Worm (Caenorhabditis elegans) whole organism, mixed stage, embryonic: ENCODE results near the gene fbxb-3.

Experiments
- M03D4.4 ChIP-seq: sonication (generic microtip); optimal IDR thresholded peaks from 2 replicates; lab custom pipeline; 2017; ENCODE audit warnings: mild to moderate bottlenecking, missing genetic modification characterization, missing compliant biosample characterization
- bed-3 ChIP-seq: fragments of 200-800 bp; sonication (Bioruptor generic); optimal IDR thresholded peaks from 3 replicates; lab custom pipeline; 2018; ENCODE audit warnings: mild to moderate bottlenecking, missing genetic modification characterization, moderate library complexity, missing compliant biosample characterization
- blmp-1 ChIP-seq: fragments of 150-350 bp; optimal IDR thresholded peaks from 2 replicates; lab custom pipeline; 2014; ENCODE audit warnings: missing biosample characterization, missing genetic modification characterization
- ceh-39 ChIP-seq: fragments of 150-350 bp; optimal IDR thresholded peaks from 2 replicates; lab custom pipeline; 2014; ENCODE audit warnings: missing biosample characterization, missing genetic modification characterization
- ceh-43 ChIP-seq: fragments of 200-800 bp; sonication (Bioruptor generic); optimal IDR thresholded peaks from 2 replicates; lab custom pipeline; 2018; ENCODE audit warnings: mild to moderate bottlenecking, missing genetic modification characterization, moderate library complexity, missing compliant biosample characterization
- ceh-83 ChIP-seq: fragments of 200-800 bp; sonication (Bioruptor generic); optimal IDR thresholded peaks from 2 replicates; lab custom pipeline; 2018; ENCODE audit warnings: mild to moderate bottlenecking, missing genetic modification characterization, missing compliant biosample characterization
- ces-1 ChIP-seq: fragments of 150-350 bp; optimal IDR thresholded peaks from 2 replicates; lab custom pipeline; 2014; ENCODE audit warnings: missing biosample characterization, missing genetic modification reagents, missing genetic modification characterization
- cnd-1 ChIP-seq: fragments of 200-800 bp; sonication (Bioruptor generic); optimal IDR thresholded peaks from 2 replicates; lab custom pipeline; 2018; ENCODE audit warnings: mild to moderate bottlenecking, missing genetic modification characterization, missing compliant biosample characterization
- drap-1 ChIP-seq: fragments of 200-800 bp; sonication (Bioruptor generic); optimal IDR thresholded peaks from 3 replicates; lab custom pipeline; 2018; ENCODE audit warnings: mild to moderate bottlenecking, missing genetic modification characterization, missing compliant biosample characterization
- elt-1 ChIP-seq: sonication (generic microtip); optimal IDR thresholded peaks from 2 replicates; lab custom pipeline; 2017; ENCODE audit warnings: missing genetic modification characterization, mild to moderate bottlenecking, missing compliant biosample characterization, antibody characterized with exemption, moderate library complexity, borderline replicate concordance; ENCODE audit not compliant: insufficient read depth
- elt-3 ChIP-seq: fragments of 150-350 bp; optimal IDR thresholded peaks from 2 replicates; lab custom pipeline; 2014; ENCODE audit warnings: missing biosample characterization, missing genetic modification characterization
- flh-1 ChIP-seq: fragments of 200-800 bp; sonication (Bioruptor generic); optimal IDR thresholded peaks from 2 replicates; lab custom pipeline; 2018; ENCODE audit warnings: mild to moderate bottlenecking, missing genetic modification characterization, moderate library complexity, missing compliant biosample characterization
- ham-2 ChIP-seq: fragments of 200-800 bp; sonication (Bioruptor generic); optimal IDR thresholded peaks from 2 replicates; lab custom pipeline; 2018; ENCODE audit warnings: mild to moderate bottlenecking, missing genetic modification characterization, missing compliant biosample characterization
- hlh-1 ChIP-seq: fragments of 150-350 bp; optimal IDR thresholded peaks from 2 replicates; lab custom pipeline; 2014; ENCODE audit warnings: missing biosample characterization, missing genetic modification reagents, missing genetic modification characterization
- lin-13 ChIP-seq: fragments of 150-350 bp; optimal IDR thresholded peaks from 2 replicates; lab custom pipeline; 2014; ENCODE audit warnings: missing biosample characterization, missing genetic modification characterization
- lin-32 ChIP-seq: fragments of 200-800 bp; sonication (Bioruptor generic); optimal IDR thresholded peaks from 2 replicates; lab custom pipeline; 2018; ENCODE audit warnings: mild to moderate bottlenecking, missing genetic modification characterization, missing compliant biosample characterization
- lsy-2 ChIP-seq: fragments of 150-350 bp; optimal IDR thresholded peaks from 2 replicates; lab custom pipeline; 2014; ENCODE audit warnings: missing biosample characterization, missing genetic modification characterization
- mab-5 ChIP-seq: fragments of 150-350 bp; optimal IDR thresholded peaks from 2 replicates; lab custom pipeline; 2014; ENCODE audit warnings: missing biosample characterization, missing genetic modification characterization
- mep-1 ChIP-seq: fragments of 150-350 bp; optimal IDR thresholded peaks from 2 replicates; lab custom pipeline; 2017; ENCODE audit warnings: missing biosample characterization, missing genetic modification reagents, missing genetic modification characterization, inconsistent platforms
- mls-2 ChIP-seq: sonication (generic microtip); optimal IDR thresholded peaks from 2 replicates; lab custom pipeline; 2016; ENCODE audit warnings: mild to moderate bottlenecking, missing genetic modification characterization, moderate library complexity, missing compliant biosample characterization
- nhr-12 ChIP-seq: fragments of 150-350 bp; optimal IDR thresholded peaks from 2 replicates; lab custom pipeline; 2014; ENCODE audit warnings: missing biosample characterization, missing genetic modification characterization
- nhr-2 ChIP-seq: fragments of 150-350 bp; optimal IDR thresholded peaks from 2 replicates; lab custom pipeline; 2014; ENCODE audit warnings: missing biosample characterization, missing genetic modification characterization
- nhr-237 ChIP-seq: fragments of 150-350 bp; optimal IDR thresholded peaks from 2 replicates; lab custom pipeline; 2014; ENCODE audit warnings: missing biosample characterization, missing genetic modification characterization
- nhr-28 ChIP-seq: fragments of 150-350 bp; optimal IDR thresholded peaks from 2 replicates; lab custom pipeline; 2014; ENCODE audit warnings: missing biosample characterization, missing genetic modification characterization
- nhr-76 ChIP-seq: sonication (generic microtip); optimal IDR thresholded peaks from 2 replicates; lab custom pipeline; 2017; ENCODE audit warnings: missing biosample characterization, missing genetic modification characterization
- pha-4 ChIP-seq: fragments of 150-350 bp; optimal IDR thresholded peaks from 2 replicates; lab custom pipeline; 2018; ENCODE audit warnings: missing biosample characterization, missing genetic modification reagents, missing genetic modification characterization
- sem-2 ChIP-seq: fragments of 200-800 bp; sonication (Bioruptor generic); optimal IDR thresholded peaks from 2 replicates; lab custom pipeline; 2018; ENCODE audit warnings: mild to moderate bottlenecking, missing genetic modification characterization, missing compliant biosample characterization
- snpc-4 ChIP-seq: fragments of 150-350 bp; optimal IDR thresholded peaks from 2 replicates; lab custom pipeline; 2014; ENCODE audit warnings: missing biosample characterization, missing genetic modification characterization
- sptf-1 ChIP-seq: sonication (generic microtip); optimal IDR thresholded peaks from 2 replicates; lab custom pipeline; 2017; ENCODE audit warnings: mild to moderate bottlenecking, missing genetic modification characterization, moderate library complexity, missing compliant biosample characterization
- tbx-8 ChIP-seq: fragments of 200-800 bp; sonication (Bioruptor generic); optimal IDR thresholded peaks from 2 replicates; lab custom pipeline; 2018; ENCODE audit warnings: mild to moderate bottlenecking, missing genetic modification characterization, moderate library complexity, missing compliant biosample characterization
- unc-120 ChIP-seq: sonication (generic microtip); optimal IDR thresholded peaks from 2 replicates; lab custom pipeline; 2017; ENCODE audit warnings: missing genetic modification characterization, missing compliant biosample characterization; ENCODE audit not compliant: poor library complexity, severe bottlenecking
- unc-39 ChIP-seq: fragments of 150-350 bp; optimal IDR thresholded peaks from 2 replicates; lab custom pipeline; 2014; ENCODE audit warnings: missing biosample characterization, missing genetic modification characterization
- unc-62 ChIP-seq: fragments of 150-350 bp; optimal IDR thresholded peaks from 2 replicates; lab custom pipeline; 2014; ENCODE audit warnings: missing biosample characterization, missing genetic modification reagents, missing genetic modification characterization
- zip-8 ChIP-seq: fragments of 150-350 bp; optimal IDR thresholded peaks from 2 replicates; lab custom pipeline; 2014; ENCODE audit warnings: missing biosample characterization, missing genetic modification characterization
- ztf-11 ChIP-seq: fragments of 150-350 bp; optimal IDR thresholded peaks from 2 replicates; lab custom pipeline; 2014; ENCODE audit warnings: missing biosample characterization, missing genetic modification characterization

The fbxb-3 gene

ce11 chrIV:11859995-11860605, 21.3 kb downstream of the fbxb-3 start, which contains the start of gene mob-1:
Gene mob-1 (plus strand): TSS chrIV:11860555.
- TF ChIP-seq unc-62 (no peak), elt-1 (tag; lab: Kevin White, UChicago) (peak; percentile 20)

- TF ChIP-seq ztf-11 (tag; lab: Kevin White, UChicago) (no peak), nhr-237 (tag; lab: Kevin White, UChicago) (no peak), lin-32 (GFP tag; lab: Kevin White, UChicago) (no peak), ham-2 (GFP tag; lab: Kevin White, UChicago) (no peak), unc-62 (no peak), unc-120 (tag; lab: Kevin White, UChicago) (no peak), unc-39 (tag; lab: Kevin White, UChicago) (no peak), nhr-2 (tag; lab: Kevin White, UChicago) (no peak), mab-5 (tag; lab: Kevin White, UChicago) (no peak), lin-13 (tag; lab: Kevin White, UChicago) (no peak), blmp-1 (tag; lab: Kevin White, UChicago) (no peak), tbx-8 (GFP tag; lab: Kevin White, UChicago) (no peak), snpc-4 (tag; lab: Kevin White, UChicago) (no peak), nhr-28 (no peak), ceh-43 (no peak), mep-1 (tag; lab: Kevin White, UChicago) (no peak), ceh-83 (GFP tag; lab: Kevin White, UChicago) (no peak), nhr-12 (tag; lab: Kevin White, UChicago) (no peak), M03D4.4 (tag; lab: Kevin White, UChicago) (no peak), elt-1 (tag; lab: Kevin White, UChicago) (no peak)
These were observed 24.7 kb downstream of the fbxb-3 start for ce11 chrIV:11863428-11863827.

- TF ChIP-seq lin-32 (GFP tag; lab: Kevin White, UChicago) (no peak), M03D4.4 (tag; lab: Kevin White, UChicago) (no peak), tbx-8 (GFP tag; lab: Kevin White, UChicago) (no peak), bed-3 (GFP tag; lab: Kevin White, UChicago) (no peak), unc-120 (tag; lab: Kevin White, UChicago) (no peak), nhr-237 (tag; lab: Kevin White, UChicago) (no peak), unc-39 (tag; lab: Kevin White, UChicago) (no peak), ceh-83 (GFP tag; lab: Kevin White, UChicago) (no peak), ham-2 (GFP tag; lab: Kevin White, UChicago) (no peak), sptf-1 (tag; lab: Kevin White, UChicago) (no peak), mep-1 (tag; lab: Kevin White, UChicago) (no peak), nhr-12 (tag; lab: Kevin White, UChicago) (no peak), lin-13 (tag; lab: Kevin White, UChicago) (no peak), drap-1 (GFP tag; lab: Kevin White, UChicago) (no peak), elt-1 (tag; lab: Kevin White, UChicago) (no peak), nhr-76 (tag; lab: Kevin White, UChicago) (no peak), mls-2 (tag; lab: Kevin White, UChicago) (no peak), cnd-1 (tag; lab: Kevin White, UChicago) (no peak), elt-3 (tag; lab: Kevin White, UChicago) (no peak)
These were observed 25.5 kb downstream of the fbxb-3 start, which contains the start of gene trpa-1 for ce11 chrIV:11864226-11864625. Gene trpa-1 (plus strand): TSS chrIV:11864526.

ce11 chrIV:11867652-11868232, 29.0 kb downstream of the fbxb-3 start:
- TF ChIP-seq pha-4 (no peak), cnd-1 (tag; lab: Kevin White, UChicago) (peak; percentile 92), ceh-39 (tag; lab: Kevin White, UChicago) (no peak), ceh-83 (GFP tag; lab: Kevin White, UChicago) (no peak), mls-2 (tag; lab: Kevin White, UChicago) (peak; percentile 7), ham-2 (GFP tag; lab: Kevin White, UChicago) (no peak), sem-2 (GFP tag; lab: Kevin White, UChicago) (no peak), nhr-2 (tag; lab: Kevin White, UChicago) (peak; percentile 95), elt-1 (tag; lab: Kevin White, UChicago) (no peak), tbx-8 (GFP tag; lab: Kevin White, UChicago) (no peak), sptf-1 (tag; lab: Kevin White, UChicago) (peak; percentile 29), snpc-4 (tag; lab: Kevin White, UChicago) (no peak), mep-1 (tag; lab: Kevin White, UChicago) (peak; percentile 12), nhr-28 (no peak), mab-5 (tag; lab: Kevin White, UChicago) (no peak), lin-13 (tag; lab: Kevin White, UChicago) (no peak), hlh-1 (tag; lab: Kevin White, UChicago) (no peak), unc-62 (no peak), nhr-76 (tag; lab: Kevin White, UChicago) (no peak), zip-8 (tag; lab: Kevin White, UChicago) (no peak), unc-39 (tag; lab: Kevin White, UChicago) (no peak), ces-1 (GFP tag; lab: Kevin White, UChicago) (peak; percentile 49), flh-1 (GFP tag; lab: Kevin White, UChicago) (no peak), bed-3 (GFP tag; lab: Kevin White, UChicago) (no peak), M03D4.4 (tag; lab: Kevin White, UChicago) (no peak), blmp-1 (tag; lab: Kevin White, UChicago) (no peak), nhr-12 (tag; lab: Kevin White, UChicago) (no peak), ztf-11 (tag; lab: Kevin White, UChicago) (no peak), lsy-2 (tag; lab: Kevin White, UChicago) (no peak), elt-3 (tag; lab: Kevin White, UChicago) (no peak), unc-120 (tag; lab: Kevin White, UChicago) (no peak), nhr-237 (tag; lab: Kevin White, UChicago) (no peak), drap-1 (GFP tag; lab: Kevin White, UChicago) (no peak), ceh-43 (no peak)
